Worm (Caenorhabditis elegans): ENCODE data around the gene srd-42.
A peak's percentile ranks its signal among the peaks of the same experiment; 100 is the strongest.

The srd-42 gene

ce11 chrX:13257577-13257976 lies 45.7 kb downstream of the srd-42 start, which contains the start of gene K08H2.10:
TSS of gene K08H2.10 (plus strand) at chrX:13257806.
- TF ChIP-seq ztf-22 (GFP tag; optimal IDR thresholded peaks at IDR 0.05) = peak; percentile 2
- TF ChIP-seq ekl-4 (GFP tag; IDR thresholded peaks at IDR 0.05) = no peak
- TF ChIP-seq Y79H2A.3 (GFP tag; conservative IDR thresholded peaks at IDR 0.05) = no peak
- peak; percentile 93 for TF ChIP-seq nhr-80 (tag; optimal IDR thresholded peaks at IDR 0.05)
- TF ChIP-seq repo-1 (tag; optimal IDR thresholded peaks at IDR 0.05) = no peak
- TF ChIP-seq unc-62 (GFP tag; optimal IDR thresholded peaks at IDR 0.05) = peak; percentile 21
- peak in 1 of 2 experiments; percentile 30 for TF ChIP-seq let-607 (tag; optimal IDR thresholded peaks at IDR 0.05)
- no peak for TF ChIP-seq C06A6.2 (GFP tag; conservative IDR thresholded peaks at IDR 0.05)
- TF ChIP-seq gei-17 (GFP tag; optimal IDR thresholded peaks at IDR 0.05) = no peak
- TF ChIP-seq tbp1 (GFP tag; optimal IDR thresholded peaks at IDR 0.05) = peak; percentile 33
- no peak for TF ChIP-seq lin-40 (tag; optimal IDR thresholded peaks at IDR 0.05)
- TF ChIP-seq ets-4 (GFP tag; optimal IDR thresholded peaks at IDR 0.05) = peak; percentile 68

- TF ChIP-seq nfya-1 (tag; optimal IDR thresholded peaks at IDR 0.05; ENCODE audit: borderline replicate concordance, insufficient read depth) (no peak), F49E8.2 (tag; optimal IDR thresholded peaks at IDR 0.05; ENCODE audit: insufficient read depth) (no peak), snpc-4 (GFP tag; optimal IDR thresholded peaks at IDR 0.05) (no peak), snpc-4 (tag; optimal IDR thresholded peaks at IDR 0.05) (no peak), Y67H2A.10 (GFP tag; conservative IDR thresholded peaks at IDR 0.05) (no peak), hlh-12 (tag; optimal IDR thresholded peaks at IDR 0.05) (no peak), Y53F4B.3 (GFP tag; IDR thresholded peaks at IDR 0.05) (no peak), zim-3 (tag; optimal IDR thresholded peaks at IDR 0.05) (no peak)
These were observed 51.3 kb downstream of the srd-42 start, which contains the start of gene nhr-32 for ce11 chrX:13251914-13252434. TSS of gene nhr-32 (plus strand) at chrX:13251964.
